Fruit fly (Drosophila melanogaster) whole organism, embryonic: Measurements from ENCODE around the gene CG8149.

Experiments used
- Blimp-1 ChIP-seq: fragments of 200-800 bp; sonication (Bioruptor generic); optimal IDR thresholded peaks from 3 replicates; lab custom pipeline; 2018; ENCODE audit warnings: missing biosample characterization, missing genetic modification characterization, mild to moderate bottlenecking, moderate library complexity, missing genetic modification reagents
- CG10959 ChIP-seq: fragments of 200-800 bp; sonication (Bioruptor generic); IDR thresholded peaks from 2 replicates; pipeline ENCODE4 v1.3.6; 2022; ENCODE audit warnings: missing biosample characterization, missing genetic modification characterization
- CG11504 ChIP-seq: fragments of 200-800 bp; sonication (Bioruptor generic); optimal IDR thresholded peaks from 3 replicates; lab custom pipeline; 2019; ENCODE audit warnings: missing biosample characterization, mild to moderate bottlenecking, missing genetic modification characterization, moderate library complexity
- CG1233 ChIP-seq: fragments of 200-800 bp; sonication (Bioruptor generic); optimal IDR thresholded peaks from 4 replicates; lab custom pipeline; 2018; ENCODE audit warnings: missing biosample characterization, mild to moderate bottlenecking, missing genetic modification characterization
- CG15479 ChIP-seq: fragments of 200-800 bp; sonication (Bioruptor generic); optimal IDR thresholded peaks from 3 replicates; lab custom pipeline; 2019; ENCODE audit warnings: missing biosample characterization, mild to moderate bottlenecking, missing genetic modification characterization, moderate library complexity
- CG15514 ChIP-seq: fragments of 200-800 bp; sonication (Bioruptor generic); optimal IDR thresholded peaks from 3 replicates; lab custom pipeline; 2017; ENCODE audit warnings: missing biosample characterization, missing genetic modification characterization, mild to moderate bottlenecking, moderate library complexity, missing genetic modification reagents
- CG15601 ChIP-seq: fragments of 200-800 bp; sonication (Bioruptor generic); optimal IDR thresholded peaks from 3 replicates; lab custom pipeline; 2019; ENCODE audit warnings: missing biosample characterization, mild to moderate bottlenecking, missing genetic modification characterization, moderate library complexity
- CG16863 ChIP-seq: fragments of 200-800 bp; sonication (Bioruptor generic); optimal IDR thresholded peaks from 3 replicates; lab custom pipeline; 2016; ENCODE audit warnings: missing biosample characterization, missing genetic modification characterization
- CG17361 ChIP-seq: fragments of 200-800 bp; sonication (Bioruptor generic); IDR thresholded peaks from 3 replicates; pipeline ENCODE4 v1.3.6; 2022; ENCODE audit warnings: missing biosample characterization, missing genetic modification characterization
- CG17385 ChIP-seq: fragments of 200-800 bp; sonication (Bioruptor generic); optimal IDR thresholded peaks from 3 replicates; lab custom pipeline; 2018; ENCODE audit warnings: missing biosample characterization, mild to moderate bottlenecking, missing genetic modification characterization
- CG18262 ChIP-seq: fragments of 200-800 bp; optimal IDR thresholded peaks from 3 replicates; lab custom pipeline; 2019; ENCODE audit warnings: missing biosample characterization, mild to moderate bottlenecking, missing genetic modification characterization, moderate library complexity
- CG2120 ChIP-seq: fragments of 200-800 bp; sonication (Bioruptor generic); optimal IDR thresholded peaks from 3 replicates; lab custom pipeline; 2016; ENCODE audit warnings: missing biosample characterization, missing genetic modification characterization
- CG30431 ChIP-seq: fragments of 200-800 bp; sonication (Bioruptor generic); optimal IDR thresholded peaks from 2 replicates; lab custom pipeline; 2017; ENCODE audit warnings: missing biosample characterization, missing genetic modification characterization
- CG3281 ChIP-seq: fragments of 200-800 bp; sonication (Bioruptor generic); optimal IDR thresholded peaks from 3 replicates; lab custom pipeline; 2017; ENCODE audit warnings: missing biosample characterization, mild to moderate bottlenecking, missing genetic modification characterization
- CG4424 ChIP-seq: fragments of 200-800 bp; sonication (Bioruptor generic); optimal IDR thresholded peaks from 3 replicates; lab custom pipeline; 2016; ENCODE audit warnings: missing biosample characterization, missing genetic modification characterization
- CG4854 ChIP-seq: fragments of 200-800 bp; sonication (Bioruptor generic); optimal IDR thresholded peaks from 2 replicates; lab custom pipeline; 2016; ENCODE audit warnings: missing biosample characterization, missing genetic modification characterization, inconsistent platforms
- CG7372 ChIP-seq: fragments of 200-800 bp; sonication (Bioruptor generic); IDR thresholded peaks from 2 replicates; pipeline ENCODE4 v1.3.6; 2022; ENCODE audit warnings: missing biosample characterization, missing genetic modification characterization
- CG7987 ChIP-seq: fragments of 200-800 bp; sonication (Bioruptor generic); optimal IDR thresholded peaks from 2 replicates; lab custom pipeline; 2018; ENCODE audit warnings: missing biosample characterization, mild to moderate bottlenecking, missing genetic modification characterization, moderate library complexity
- CG8359 ChIP-seq: fragments of 200-800 bp; sonication (Bioruptor generic); optimal IDR thresholded peaks from 2 replicates; lab custom pipeline; 2017; ENCODE audit warnings: missing biosample characterization, mild to moderate bottlenecking, missing genetic modification characterization, borderline replicate concordance
- CG9437 ChIP-seq: fragments of 200-800 bp; sonication (Bioruptor generic); optimal IDR thresholded peaks from 2 replicates; lab custom pipeline; 2018; ENCODE audit warnings: missing biosample characterization, mild to moderate bottlenecking, missing genetic modification characterization
- CoRest ChIP-seq: fragments of 200-800 bp; sonication (Bioruptor generic); optimal IDR thresholded peaks from 3 replicates; lab custom pipeline; 2018; ENCODE audit warnings: missing biosample characterization, mild to moderate bottlenecking, missing genetic modification characterization, moderate library complexity
- Deaf1 ChIP-seq: fragments of 200-800 bp; optimal IDR thresholded peaks from 3 replicates; lab custom pipeline; 2019; ENCODE audit warnings: missing biosample characterization, mild to moderate bottlenecking, missing genetic modification characterization, moderate library complexity
- E2f2 ChIP-seq: fragments of 200-800 bp; sonication (Bioruptor generic); IDR thresholded peaks from 2 replicates; pipeline ENCODE4 v1.3.6; 2022; ENCODE audit warnings: missing biosample characterization, missing genetic modification characterization
- ERR ChIP-seq: fragments of 200-800 bp; sonication (Bioruptor generic); optimal IDR thresholded peaks from 2 replicates; lab custom pipeline; 2016; ENCODE audit warnings: missing biosample characterization, missing genetic modification characterization
- Elba2 ChIP-seq: fragments of 200-800 bp; sonication (Bioruptor generic); optimal IDR thresholded peaks from 3 replicates; lab custom pipeline; 2016; ENCODE audit warnings: missing biosample characterization, missing genetic modification characterization
- Fer1 ChIP-seq: fragments of 200-800 bp; sonication (Bioruptor generic); optimal IDR thresholded peaks from 2 replicates; lab custom pipeline; 2017; ENCODE audit warnings: missing biosample characterization, mild to moderate bottlenecking, missing genetic modification characterization
- Fer3 ChIP-seq: fragments of 200-800 bp; sonication (Bioruptor generic); optimal IDR thresholded peaks from 2 replicates; lab custom pipeline; 2018; ENCODE audit warnings: missing biosample characterization, mild to moderate bottlenecking, missing genetic modification characterization, moderate library complexity
- HHEX ChIP-seq: fragments of 200-800 bp; sonication (Bioruptor generic); optimal IDR thresholded peaks from 3 replicates; lab custom pipeline; 2017; ENCODE audit warnings: missing biosample characterization, mild to moderate bottlenecking, missing genetic modification characterization, missing genetic modification reagents
- HLH4C ChIP-seq: fragments of 200-800 bp; sonication (Bioruptor generic); IDR thresholded peaks from 3 replicates; pipeline ENCODE4 v1.3.6; 2022; ENCODE audit warnings: missing biosample characterization, missing genetic modification characterization; ENCODE audit not compliant: partially characterized antibody
- Hey ChIP-seq: fragments of 200-800 bp; sonication (Bioruptor generic); optimal IDR thresholded peaks from 3 replicates; lab custom pipeline; 2018; ENCODE audit warnings: missing biosample characterization, mild to moderate bottlenecking, missing genetic modification characterization
- Hr39 ChIP-seq: fragments of >200 bp; optimal IDR thresholded peaks from 2 replicates; lab custom pipeline; 2017
- Sox102F ChIP-seq: fragments of 200-800 bp; sonication (Bioruptor generic); optimal IDR thresholded peaks from 2 replicates; lab custom pipeline; 2018; ENCODE audit warnings: missing biosample characterization, mild to moderate bottlenecking, missing genetic modification characterization, moderate library complexity
- Trl ChIP-seq, 3 experiments: fragments of >200 bp in 2 of 3; fragments of 200-800 bp in 1 of 3; sonication (Bioruptor generic) in 1 of 3; optimal IDR thresholded peaks; 2 replicates in 1 of 3; 3 replicates in 2 of 3; lab custom pipeline; 2016 to 2017; ENCODE audit warnings: missing biosample characterization in 1 of 3, missing genetic modification characterization in 1 of 3
- ash1 ChIP-seq: fragments of 200-800 bp; sonication (Bioruptor generic); optimal IDR thresholded peaks from 2 replicates; lab custom pipeline; 2018; ENCODE audit warnings: missing biosample characterization, mild to moderate bottlenecking, missing genetic modification characterization
- croc ChIP-seq: fragments of 200-800 bp; sonication (Bioruptor generic); conservative IDR thresholded peaks from 3 replicates; pipeline ENCODE4 v1.3.6; 2022; ENCODE audit warnings: missing biosample characterization, missing genetic modification characterization
- ewg ChIP-seq: fragments of 200-800 bp; sonication (Bioruptor generic); optimal IDR thresholded peaks from 3 replicates; lab custom pipeline; 2017; ENCODE audit warnings: mild to moderate bottlenecking, missing biosample characterization, missing genetic modification reagents, missing genetic modification characterization
- eyg ChIP-seq: fragments of 200-800 bp; sonication (Bioruptor generic); optimal IDR thresholded peaks from 3 replicates; lab custom pipeline; 2016; ENCODE audit warnings: missing biosample characterization, missing genetic modification characterization
- gem ChIP-seq: fragments of 200-800 bp; sonication (Bioruptor generic); optimal IDR thresholded peaks from 2 replicates; lab custom pipeline; 2019; ENCODE audit warnings: missing biosample characterization, mild to moderate bottlenecking, missing genetic modification characterization, moderate library complexity
- gt ChIP-seq: fragments of 200-800 bp; sonication (Bioruptor generic); IDR thresholded peaks from 2 replicates; pipeline ENCODE4 v1.3.6; 2022; ENCODE audit warnings: missing biosample characterization, missing genetic modification characterization
- lmd ChIP-seq: fragments of 200-800 bp; sonication (Bioruptor generic); IDR thresholded peaks from 2 replicates; pipeline ENCODE4 v1.3.6; 2022; ENCODE audit warnings: missing biosample characterization, missing genetic modification characterization
- lola ChIP-seq, 3 experiments: fragments of >200 bp in 2 of 3; fragments of 200-800 bp in 1 of 3; sonication (Bioruptor generic) in 1 of 3; optimal IDR thresholded peaks; 2 replicates each; lab custom pipeline; 2017 to 2019; ENCODE audit warnings: missing biosample characterization in 3 of 3, missing genetic modification characterization in 3 of 3, mild to moderate bottlenecking in 1 of 3, moderate library complexity in 1 of 3
- nerfin-1 ChIP-seq: fragments of 200-800 bp; sonication (Bioruptor generic); optimal IDR thresholded peaks from 3 replicates; lab custom pipeline; 2019; ENCODE audit warnings: missing biosample characterization, mild to moderate bottlenecking, missing genetic modification characterization, moderate library complexity
- sisA ChIP-seq: fragments of 200-800 bp; sonication (Bioruptor generic); IDR thresholded peaks from 2 replicates; pipeline ENCODE4 v1.3.6; 2022; ENCODE audit warnings: missing biosample characterization, missing genetic modification characterization
- slou ChIP-seq: fragments of 200-800 bp; sonication (Bioruptor generic); optimal IDR thresholded peaks from 3 replicates; lab custom pipeline; 2016; ENCODE audit warnings: missing biosample characterization, missing genetic modification characterization
- tap ChIP-seq: fragments of 200-800 bp; optimal IDR thresholded peaks from 3 replicates; lab custom pipeline; 2019; ENCODE audit warnings: missing biosample characterization, mild to moderate bottlenecking, missing genetic modification characterization, moderate library complexity
- tna ChIP-seq: fragments of 200-800 bp; sonication (Bioruptor generic); IDR thresholded peaks from 2 replicates; pipeline ENCODE4 v1.3.6; 2022; ENCODE audit warnings: missing biosample characterization, missing genetic modification characterization; ENCODE audit not compliant: partially characterized antibody
- ttk ChIP-seq: fragments of 200-800 bp; sonication (Bioruptor generic); IDR thresholded peaks from 2 replicates; pipeline ENCODE4 v2.1.2; 2022; ENCODE audit warnings: missing biosample characterization, missing genetic modification characterization

CG8149 gene

DNA sequence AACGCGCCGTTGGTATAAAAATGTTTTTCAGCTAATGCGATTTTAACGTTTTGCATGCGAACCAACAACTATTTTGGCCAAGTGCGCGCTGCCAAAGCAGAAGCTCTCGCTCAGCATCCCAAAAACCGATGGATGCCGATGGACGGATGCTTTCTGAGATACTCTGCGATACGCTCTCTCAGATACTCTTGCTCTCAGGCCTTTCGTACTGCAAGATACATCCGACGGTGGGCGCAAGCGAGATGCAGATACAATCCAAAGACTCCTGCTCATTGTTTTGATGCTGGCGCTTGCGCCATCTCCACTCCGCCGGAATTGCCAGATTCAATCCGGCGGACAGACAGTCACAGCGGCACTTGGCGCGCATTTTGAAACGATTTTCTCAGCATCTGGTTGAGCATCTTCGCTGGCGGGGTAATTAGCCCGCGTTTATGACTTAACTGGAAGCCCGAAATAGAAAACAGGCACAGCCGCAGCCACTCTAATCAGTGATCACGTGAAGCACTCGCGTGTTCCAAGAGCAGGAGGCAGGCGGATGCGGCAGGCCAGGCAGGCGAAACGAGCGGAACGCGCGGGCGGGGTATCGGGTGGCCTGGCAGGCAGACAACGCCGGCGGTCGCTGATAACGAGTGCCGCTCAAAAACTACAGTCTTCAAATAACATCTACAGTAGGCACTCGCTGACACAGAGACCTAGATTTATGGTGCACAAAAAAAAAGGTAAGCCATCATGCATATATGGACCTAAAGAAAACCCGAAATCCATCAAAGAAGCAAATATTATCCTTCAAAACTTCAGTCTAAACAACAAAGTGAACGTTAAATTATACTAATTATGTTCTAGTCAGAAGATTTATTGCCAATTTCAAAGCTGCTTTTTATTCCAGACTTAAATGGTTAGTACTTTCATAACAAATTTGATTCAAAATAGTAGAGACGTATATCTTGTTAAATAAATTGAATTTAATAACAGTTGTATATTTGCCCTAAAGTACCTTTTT is 10.5 kb upstream of the CG8149 start, which contains the start of gene CG16779 (continued):
- TF ChIP-seq CG9437: peak; percentile 21
- no peak for TF ChIP-seq CG4854 (GFP tag; lab: Kevin White, UChicago)
- TF ChIP-seq Hr39: no peak
- TF ChIP-seq gem: peak; percentile 67
- TF ChIP-seq CG4424 (GFP tag; lab: Kevin White, UChicago): peak; percentile 15
- TF ChIP-seq lmd (GFP tag; lab: Robert Waterston, UW): peak; percentile 33; the same call in 1 of the 2 replicates
- peak; percentile 16 for TF ChIP-seq HHEX (GFP tag; lab: Kevin White, UChicago)
- TF ChIP-seq Elba2 (GFP tag; lab: Kevin White, UChicago): no peak
- peak; percentile 90 for TF ChIP-seq Deaf1
- TF ChIP-seq CG10959 (GFP tag; lab: Robert Waterston, UW): no peak
- TF ChIP-seq CG11504 (tag; lab: Kevin White, UChicago): peak; percentile 66
- TF ChIP-seq gt: no peak
- peak; percentile 45 for TF ChIP-seq CG2120 (GFP tag; lab: Kevin White, UChicago)
- 0 out of 2 replicates have a peak, but pooled peaks have one; percentile 12 for TF ChIP-seq sisA (GFP tag; lab: Robert Waterston, UW)
- peak; percentile 27 for TF ChIP-seq ERR (GFP tag; lab: Kevin White, UChicago)
- TF ChIP-seq Sox102F (GFP tag; lab: Kevin White, UChicago): peak; percentile 36
- no peak for TF ChIP-seq CG7372 (GFP tag; lab: Robert Waterston, UW)
- TF ChIP-seq ash1: no peak
- TF ChIP-seq nerfin-1 (tag; lab: Kevin White, UChicago): peak; percentile 44
- peak in 1 of 3 experiments; percentile 65 for TF ChIP-seq lola (GFP tag; optimal IDR thresholded peaks at IDR 0.05; lab: Kevin White, UChicago)
- peak; percentile 95 for TF ChIP-seq E2f2 (GFP tag; lab: Robert Waterston, UW)
- peak; percentile 33 for TF ChIP-seq CG17385 (GFP tag; lab: Kevin White, UChicago)
- TF ChIP-seq CG15479: peak; percentile 96
- TF ChIP-seq ewg (GFP tag; lab: Kevin White, UChicago): peak; percentile 100
- peak; percentile 31 for TF ChIP-seq Fer3 (tag; lab: Kevin White, UChicago)
- peak; percentile 5 for TF ChIP-seq CG15601 (tag; lab: Kevin White, UChicago)
- peak; percentile 73 for TF ChIP-seq CG17361
- TF ChIP-seq Blimp-1 (GFP tag; lab: Kevin White, UChicago): peak; percentile 30
- TF ChIP-seq CG30431 (GFP tag; lab: Kevin White, UChicago): peak; percentile 43
- TF ChIP-seq eyg (GFP tag; lab: Kevin White, UChicago): no peak
- peak; percentile 62 to 63 for TF ChIP-seq Trl (optimal IDR thresholded peaks at IDR 0.05; lab: Kevin White, UChicago)
- TF ChIP-seq Trl (GFP tag; optimal IDR thresholded peaks at IDR 0.05; lab: Kevin White, UChicago): no peak
- peak; percentile 17; the same call in 1 of the 3 replicates for TF ChIP-seq croc (GFP tag; lab: Robert Waterston, UW)
- TF ChIP-seq CG7987 (GFP tag; lab: Kevin White, UChicago): peak; percentile 96
- TF ChIP-seq HLH4C (GFP tag; lab: Robert Waterston, UW): no peak
- TF ChIP-seq slou (GFP tag; lab: Kevin White, UChicago): no peak
- no peak for TF ChIP-seq tap (tag; lab: Kevin White, UChicago)
- TF ChIP-seq CoRest (tag; lab: Kevin White, UChicago): peak; percentile 57
- TF ChIP-seq CG1233 (GFP tag; lab: Kevin White, UChicago): peak; percentile 21
- TF ChIP-seq CG16863: peak; percentile 10
- TF ChIP-seq Fer1 (GFP tag; lab: Kevin White, UChicago): peak; percentile 20
- TF ChIP-seq CG8359 (GFP tag; lab: Kevin White, UChicago): no peak
- TF ChIP-seq CG15514 (GFP tag; lab: Kevin White, UChicago): peak; percentile 13
- no peak for TF ChIP-seq tna (GFP tag; lab: Robert Waterston, UW)
- no peak for TF ChIP-seq ttk (GFP tag; lab: Robert Waterston, UW)
- peak; percentile 66 for TF ChIP-seq CG18262 (tag; lab: Kevin White, UChicago)
- TF ChIP-seq Hey: no peak
- TF ChIP-seq CG3281 (GFP tag; lab: Kevin White, UChicago): peak; percentile 35
